Worm (Caenorhabditis elegans): ENCODE data around the gene nas-16.

The nas-16 gene

ce11 chrV:11421605-11422004, 29.5 kb downstream of the nas-16 start, which contains the start of gene des-2:
TSS of gene des-2 (minus strand) at chrV:11421705.
- TF ChIP-seq W03F9.2 (tag; optimal IDR thresholded peaks at IDR 0.05): no peak
- TF ChIP-seq him-1 (tag; optimal IDR thresholded peaks at IDR 0.05): no peak

- TF ChIP-seq him-1 (tag; optimal IDR thresholded peaks at IDR 0.05) (no peak), dao-5 (tag; optimal IDR thresholded peaks at IDR 0.05) (no peak), W03F9.2 (tag; optimal IDR thresholded peaks at IDR 0.05) (no peak)
Observed at ce11 chrV:11424565-11424964, 32.4 kb downstream of the nas-16 start, which contains the start of gene T26H10.2. TSS of gene T26H10.2 (minus strand) at chrV:11424665.

- no peak for TF ChIP-seq W03F9.2 (tag; optimal IDR thresholded peaks at IDR 0.05)
Observed at ce11 chrV:11428728-11429127, 36.6 kb downstream of the nas-16 start.

- TF ChIP-seq dao-5 (tag; optimal IDR thresholded peaks at IDR 0.05) (no peak), W03F9.2 (tag; optimal IDR thresholded peaks at IDR 0.05) (no peak), him-1 (tag; optimal IDR thresholded peaks at IDR 0.05) (no peak)
Observed at ce11 chrV:11430823-11431222, 38.7 kb downstream of the nas-16 start.

ce11 chrV:11435242-11435641, 43.1 kb downstream of the nas-16 start:
- TF ChIP-seq W03F9.2 (tag; optimal IDR thresholded peaks at IDR 0.05): no peak
- no peak for TF ChIP-seq dao-5 (tag; optimal IDR thresholded peaks at IDR 0.05)
- TF ChIP-seq him-1 (tag; optimal IDR thresholded peaks at IDR 0.05): no peak

ce11 chrV:11436407-11436806, 44.3 kb downstream of the nas-16 start:
- TF ChIP-seq him-1 (tag; optimal IDR thresholded peaks at IDR 0.05): no peak
- no peak for TF ChIP-seq W03F9.2 (tag; optimal IDR thresholded peaks at IDR 0.05)
- no peak for TF ChIP-seq dao-5 (tag; optimal IDR thresholded peaks at IDR 0.05)

- TF ChIP-seq him-1 (tag; optimal IDR thresholded peaks at IDR 0.05) (no peak), dao-5 (tag; optimal IDR thresholded peaks at IDR 0.05) (no peak), W03F9.2 (tag; optimal IDR thresholded peaks at IDR 0.05) (no peak)
Observed at ce11 chrV:11438464-11438863, 46.3 kb downstream of the nas-16 start, which contains the start of gene dmsr-1. TSS of gene dmsr-1 (plus strand) at chrV:11438764.

- no peak for TF ChIP-seq dao-5 (tag; optimal IDR thresholded peaks at IDR 0.05)
- no peak for TF ChIP-seq him-1 (tag; optimal IDR thresholded peaks at IDR 0.05)
- no peak for TF ChIP-seq W03F9.2 (tag; optimal IDR thresholded peaks at IDR 0.05)
Observed at ce11 chrV:11439202-11439601, 47.1 kb downstream of the nas-16 start.
